Worm (Caenorhabditis elegans) whole organism, mixed stage, embryonic: ENCODE data around the gene Y113G7B.15.

Experiments
- bed-3 ChIP-seq: fragments of 200-800 bp; sonication (Bioruptor generic); optimal IDR thresholded peaks from 3 replicates; lab custom pipeline; 2018; ENCODE audit warnings: mild to moderate bottlenecking, missing genetic modification characterization, moderate library complexity, missing compliant biosample characterization
- ceh-43 ChIP-seq: fragments of 200-800 bp; sonication (Bioruptor generic); optimal IDR thresholded peaks from 2 replicates; lab custom pipeline; 2018; ENCODE audit warnings: mild to moderate bottlenecking, missing genetic modification characterization, moderate library complexity, missing compliant biosample characterization
- ces-1 ChIP-seq: fragments of 150-350 bp; optimal IDR thresholded peaks from 2 replicates; lab custom pipeline; 2014; ENCODE audit warnings: missing biosample characterization, missing genetic modification reagents, missing genetic modification characterization
- elt-1 ChIP-seq: sonication (generic microtip); optimal IDR thresholded peaks from 2 replicates; lab custom pipeline; 2017; ENCODE audit warnings: missing genetic modification characterization, mild to moderate bottlenecking, missing compliant biosample characterization, antibody characterized with exemption, moderate library complexity, borderline replicate concordance; ENCODE audit not compliant: insufficient read depth
- elt-3 ChIP-seq: fragments of 150-350 bp; optimal IDR thresholded peaks from 2 replicates; lab custom pipeline; 2014; ENCODE audit warnings: missing biosample characterization, missing genetic modification characterization
- lsy-2 ChIP-seq: fragments of 150-350 bp; optimal IDR thresholded peaks from 2 replicates; lab custom pipeline; 2014; ENCODE audit warnings: missing biosample characterization, missing genetic modification characterization
- mab-5 ChIP-seq: fragments of 150-350 bp; optimal IDR thresholded peaks from 2 replicates; lab custom pipeline; 2014; ENCODE audit warnings: missing biosample characterization, missing genetic modification characterization
- nhr-12 ChIP-seq: fragments of 150-350 bp; optimal IDR thresholded peaks from 2 replicates; lab custom pipeline; 2014; ENCODE audit warnings: missing biosample characterization, missing genetic modification characterization
- nhr-28 ChIP-seq: fragments of 150-350 bp; optimal IDR thresholded peaks from 2 replicates; lab custom pipeline; 2014; ENCODE audit warnings: missing biosample characterization, missing genetic modification characterization
- nhr-76 ChIP-seq: sonication (generic microtip); optimal IDR thresholded peaks from 2 replicates; lab custom pipeline; 2017; ENCODE audit warnings: missing biosample characterization, missing genetic modification characterization
- pha-4 ChIP-seq: fragments of 150-350 bp; optimal IDR thresholded peaks from 2 replicates; lab custom pipeline; 2018; ENCODE audit warnings: missing biosample characterization, missing genetic modification reagents, missing genetic modification characterization
- snpc-4 ChIP-seq: fragments of 150-350 bp; optimal IDR thresholded peaks from 2 replicates; lab custom pipeline; 2014; ENCODE audit warnings: missing biosample characterization, missing genetic modification characterization
- unc-39 ChIP-seq: fragments of 150-350 bp; optimal IDR thresholded peaks from 2 replicates; lab custom pipeline; 2014; ENCODE audit warnings: missing biosample characterization, missing genetic modification characterization
- unc-62 ChIP-seq: fragments of 150-350 bp; optimal IDR thresholded peaks from 2 replicates; lab custom pipeline; 2014; ENCODE audit warnings: missing biosample characterization, missing genetic modification reagents, missing genetic modification characterization

- TF ChIP-seq bed-3 (GFP tag; lab: Kevin White, UChicago) (no peak), unc-62 (GFP tag; lab: Kevin White, UChicago) (no peak), ces-1 (GFP tag; lab: Kevin White, UChicago) (peak; percentile 98), lsy-2 (tag; lab: Kevin White, UChicago) (no peak), mab-5 (tag; lab: Kevin White, UChicago) (no peak), nhr-28 (tag; lab: Kevin White, UChicago) (no peak), nhr-76 (tag; lab: Kevin White, UChicago) (no peak), unc-39 (tag; lab: Kevin White, UChicago) (no peak), snpc-4 (tag; lab: Kevin White, UChicago) (no peak), elt-3 (tag; lab: Kevin White, UChicago) (no peak), pha-4 (tag; lab: Kevin White, UChicago) (no peak), ceh-43 (GFP tag; lab: Kevin White, UChicago) (peak; percentile 33), nhr-12 (tag; lab: Kevin White, UChicago) (no peak), elt-1 (tag; lab: Kevin White, UChicago) (no peak)
Measured at ce11 chrV:20220604-20221003, 13.0 kb downstream of the Y113G7B.15 start.
